Fruit fly (Drosophila melanogaster) whole organism, embryonic: ENCODE data around the gene CG7173.

ENCODE experiments used
- Atf3 ChIP-seq: fragments of 200-800 bp; sonication (Bioruptor generic); optimal IDR thresholded peaks from 3 replicates; lab custom pipeline; 2016; ENCODE audit warnings: missing biosample characterization, missing genetic modification characterization
- Awh ChIP-seq: fragments of 200-800 bp; sonication (Bioruptor generic); IDR thresholded peaks from 2 replicates; pipeline ENCODE4, ENCODE4 v1.3.6; 2022; ENCODE audit warnings: missing biosample characterization, missing genetic modification characterization
- CG10147 ChIP-seq: fragments of 200-800 bp; sonication (Bioruptor generic); optimal IDR thresholded peaks from 2 replicates; lab custom pipeline; 2019; ENCODE audit warnings: missing biosample characterization, mild to moderate bottlenecking, missing genetic modification characterization, moderate library complexity
- CG10959 ChIP-seq: fragments of 200-800 bp; sonication (Bioruptor generic); IDR thresholded peaks from 2 replicates; pipeline ENCODE4 v1.3.6; 2022; ENCODE audit warnings: missing biosample characterization, missing genetic modification characterization
- CG11093 ChIP-seq: fragments of 200-800 bp; sonication (Bioruptor generic); IDR thresholded peaks from 3 replicates; pipeline ENCODE4 v1.3.6; 2022; ENCODE audit warnings: missing biosample characterization, missing genetic modification characterization
- CG11560 ChIP-seq: fragments of 200-800 bp; sonication (Bioruptor generic); IDR thresholded peaks from 3 replicates; pipeline ENCODE4 v1.3.6; 2022; ENCODE audit warnings: missing biosample characterization, missing genetic modification characterization
- CG12155 ChIP-seq: fragments of 200-800 bp; sonication (Bioruptor generic); optimal IDR thresholded peaks from 3 replicates; lab custom pipeline; 2016; ENCODE audit warnings: missing biosample characterization, missing genetic modification characterization
- CG12744 ChIP-seq: fragments of 200-800 bp; sonication (Bioruptor generic); optimal IDR thresholded peaks from 2 replicates; lab custom pipeline; 2016; ENCODE audit warnings: missing biosample characterization, missing genetic modification characterization
- CG13296 ChIP-seq: fragments of 200-800 bp; sonication (Bioruptor generic); optimal IDR thresholded peaks from 3 replicates; lab custom pipeline; 2018; ENCODE audit warnings: missing biosample characterization, mild to moderate bottlenecking, missing genetic modification characterization
- CG13894 ChIP-seq: fragments of 200-800 bp; sonication (Bioruptor generic); optimal IDR thresholded peaks from 3 replicates; lab custom pipeline; 2018; ENCODE audit warnings: missing biosample characterization, mild to moderate bottlenecking, missing genetic modification characterization, moderate library complexity
- CG14965 ChIP-seq: fragments of 200-800 bp; sonication (Bioruptor generic); optimal IDR thresholded peaks from 2 replicates; lab custom pipeline; 2016; ENCODE audit warnings: missing biosample characterization, missing genetic modification characterization, borderline replicate concordance
- CG15073 ChIP-seq: fragments of 200-800 bp; sonication (Bioruptor generic); optimal IDR thresholded peaks from 2 replicates; lab custom pipeline; 2016; ENCODE audit warnings: missing biosample characterization, missing genetic modification characterization
- CG15479 ChIP-seq: fragments of 200-800 bp; sonication (Bioruptor generic); optimal IDR thresholded peaks from 3 replicates; lab custom pipeline; 2019; ENCODE audit warnings: missing biosample characterization, mild to moderate bottlenecking, missing genetic modification characterization, moderate library complexity
- CG16813 ChIP-seq: fragments of 200-800 bp; sonication (Bioruptor generic); IDR thresholded peaks from 3 replicates; pipeline ENCODE4 v1.3.6; 2022; ENCODE audit warnings: missing biosample characterization, missing genetic modification characterization; ENCODE audit not compliant: partially characterized antibody
- CG17612 ChIP-seq: fragments of 200-800 bp; sonication (Bioruptor generic); IDR thresholded peaks from 2 replicates; pipeline ENCODE4 v1.3.6; 2022; ENCODE audit warnings: missing biosample characterization, missing genetic modification characterization
- CG30431 ChIP-seq: fragments of 200-800 bp; sonication (Bioruptor generic); optimal IDR thresholded peaks from 2 replicates; lab custom pipeline; 2017; ENCODE audit warnings: missing biosample characterization, missing genetic modification characterization
- CG34422 ChIP-seq: fragments of 200-800 bp; sonication (Bioruptor generic); IDR thresholded peaks from 3 replicates; pipeline ENCODE4 v1.3.6; 2022; ENCODE audit warnings: missing biosample characterization, missing genetic modification characterization
- CG4820 ChIP-seq: fragments of 200-800 bp; sonication (Bioruptor generic); optimal IDR thresholded peaks from 3 replicates; lab custom pipeline; 2016; ENCODE audit warnings: missing biosample characterization, missing genetic modification characterization
- CG7928 ChIP-seq: fragments of 200-800 bp; sonication (Bioruptor generic); optimal IDR thresholded peaks from 2 replicates; lab custom pipeline; 2017; ENCODE audit warnings: missing biosample characterization, mild to moderate bottlenecking, missing genetic modification characterization
- CG7987 ChIP-seq: fragments of 200-800 bp; sonication (Bioruptor generic); optimal IDR thresholded peaks from 2 replicates; lab custom pipeline; 2018; ENCODE audit warnings: missing biosample characterization, mild to moderate bottlenecking, missing genetic modification characterization, moderate library complexity
- CG8281 ChIP-seq: fragments of 200-800 bp; sonication (Bioruptor generic); optimal IDR thresholded peaks from 2 replicates; lab custom pipeline; 2018; ENCODE audit warnings: missing biosample characterization, mild to moderate bottlenecking, missing genetic modification characterization, moderate library complexity
- CG9817 ChIP-seq: fragments of 200-800 bp; sonication (Bioruptor generic); optimal IDR thresholded peaks from 2 replicates; lab custom pipeline; 2018; ENCODE audit warnings: missing biosample characterization, mild to moderate bottlenecking, missing genetic modification characterization, moderate library complexity
- CG9932 ChIP-seq: fragments of 200-800 bp; sonication (Bioruptor generic); IDR thresholded peaks from 2 replicates; pipeline ENCODE4 v1.3.6; 2022; ENCODE audit warnings: missing biosample characterization, missing genetic modification characterization
- Doc2 ChIP-seq: fragments of 200-800 bp; sonication (Bioruptor generic); IDR thresholded peaks from 2 replicates; pipeline ENCODE4 v1.3.6; 2022; ENCODE audit warnings: missing biosample characterization, missing genetic modification characterization
- ERR ChIP-seq: fragments of 200-800 bp; sonication (Bioruptor generic); optimal IDR thresholded peaks from 2 replicates; lab custom pipeline; 2016; ENCODE audit warnings: missing biosample characterization, missing genetic modification characterization
- HmgD ChIP-seq: fragments of 200-800 bp; sonication (Bioruptor generic); optimal IDR thresholded peaks from 3 replicates; lab custom pipeline; 2016; ENCODE audit warnings: missing biosample characterization, missing genetic modification characterization
- Hr3 ChIP-seq: fragments of 200-800 bp; sonication (Bioruptor generic); optimal IDR thresholded peaks from 3 replicates; lab custom pipeline; 2016; ENCODE audit warnings: missing biosample characterization, missing genetic modification characterization
- Jarid2 ChIP-seq: fragments of 200-800 bp; sonication (Bioruptor generic); optimal IDR thresholded peaks from 3 replicates; lab custom pipeline; 2017; ENCODE audit warnings: mild to moderate bottlenecking, missing biosample characterization, missing genetic modification reagents, missing genetic modification characterization
- Nf-YB ChIP-seq: fragments of 200-800 bp; sonication (Bioruptor generic); optimal IDR thresholded peaks from 3 replicates; lab custom pipeline; 2019; ENCODE audit warnings: missing biosample characterization, mild to moderate bottlenecking, missing genetic modification characterization, moderate library complexity
- Opbp ChIP-seq: fragments of 200-800 bp; sonication (Bioruptor generic); IDR thresholded peaks from 3 replicates; pipeline ENCODE4 v1.3.6; 2022; ENCODE audit warnings: missing biosample characterization, missing genetic modification characterization; ENCODE audit not compliant: partially characterized antibody
- Rx ChIP-seq: fragments of 200-800 bp; sonication (Bioruptor generic); IDR thresholded peaks from 2 replicates; pipeline ENCODE4 v1.3.6; 2022; ENCODE audit warnings: missing biosample characterization, missing genetic modification characterization
- Six4 ChIP-seq: fragments of 200-800 bp; sonication (Bioruptor generic); optimal IDR thresholded peaks from 2 replicates; lab custom pipeline; 2016; ENCODE audit warnings: missing biosample characterization, missing genetic modification characterization
- ab ChIP-seq: fragments of 200-800 bp; sonication (Bioruptor generic); optimal IDR thresholded peaks from 2 replicates; lab custom pipeline; 2016; ENCODE audit warnings: missing biosample characterization, missing genetic modification characterization
- aop ChIP-seq: fragments of 200-800 bp; sonication (Bioruptor generic); IDR thresholded peaks from 2 replicates; pipeline ENCODE4 v1.3.6; 2022; ENCODE audit warnings: missing biosample characterization, missing genetic modification characterization
- az2 ChIP-seq: fragments of 200-800 bp; sonication (Bioruptor generic); optimal IDR thresholded peaks from 3 replicates; lab custom pipeline; 2016; ENCODE audit warnings: missing biosample characterization, missing genetic modification characterization
- bowl ChIP-seq: fragments of 200-800 bp; sonication (Bioruptor generic); IDR thresholded peaks from 2 replicates; pipeline ENCODE4 v1.3.6; 2022; ENCODE audit warnings: missing biosample characterization, missing genetic modification characterization
- chinmo ChIP-seq: fragments of 200-800 bp; sonication (Bioruptor generic); IDR thresholded peaks from 4 replicates; pipeline ENCODE4 v1.3.6; 2022; ENCODE audit warnings: missing biosample characterization, missing genetic modification characterization; ENCODE audit not compliant: partially characterized antibody
- crc ChIP-seq: fragments of 200-800 bp; sonication (Bioruptor generic); optimal IDR thresholded peaks from 2 replicates; lab custom pipeline; 2016; ENCODE audit warnings: missing biosample characterization, missing genetic modification characterization
- fd102C ChIP-seq: fragments of 200-800 bp; sonication (Bioruptor generic); optimal IDR thresholded peaks from 2 replicates; lab custom pipeline; 2018; ENCODE audit warnings: missing biosample characterization, mild to moderate bottlenecking, missing genetic modification characterization, moderate library complexity
- gfzf ChIP-seq: fragments of 200-800 bp; sonication (Bioruptor generic); optimal IDR thresholded peaks from 2 replicates; lab custom pipeline; 2016; ENCODE audit warnings: missing biosample characterization, mild to moderate bottlenecking, missing genetic modification characterization, moderate library complexity
- grau ChIP-seq: fragments of 200-800 bp; optimal IDR thresholded peaks from 3 replicates; lab custom pipeline; 2019; ENCODE audit warnings: missing biosample characterization, mild to moderate bottlenecking, missing genetic modification characterization, moderate library complexity
- grn ChIP-seq: fragments of 200-800 bp; sonication (Bioruptor generic); optimal IDR thresholded peaks from 3 replicates; lab custom pipeline; 2017; ENCODE audit warnings: missing biosample characterization, missing genetic modification characterization
- otp ChIP-seq: fragments of 200-800 bp; sonication (Bioruptor generic); IDR thresholded peaks from 3 replicates; pipeline ENCODE4, ENCODE4 v1.3.6; 2022; ENCODE audit warnings: missing biosample characterization, missing genetic modification characterization
- ranshi ChIP-seq: fragments of 200-800 bp; sonication (Bioruptor generic); IDR thresholded peaks from 2 replicates; pipeline ENCODE4 v1.3.6; 2022; ENCODE audit warnings: missing biosample characterization, missing genetic modification characterization
- slou ChIP-seq: fragments of 200-800 bp; sonication (Bioruptor generic); optimal IDR thresholded peaks from 3 replicates; lab custom pipeline; 2016; ENCODE audit warnings: missing biosample characterization, missing genetic modification characterization
- sna ChIP-seq: fragments of 200-800 bp; sonication (Bioruptor generic); IDR thresholded peaks from 2 replicates; pipeline ENCODE4 v1.3.6; 2022; ENCODE audit warnings: missing biosample characterization, missing genetic modification characterization; ENCODE audit not compliant: partially characterized antibody
- sr ChIP-seq: fragments of 200-800 bp; sonication (Bioruptor generic); IDR thresholded peaks from 3 replicates; pipeline ENCODE4 v1.3.6; 2022; ENCODE audit warnings: missing biosample characterization, missing genetic modification characterization
- vnd ChIP-seq: fragments of 200-800 bp; sonication (Bioruptor generic); IDR thresholded peaks from 3 replicates; pipeline ENCODE4 v1.3.6; 2022; ENCODE audit warnings: missing biosample characterization, missing genetic modification characterization; ENCODE audit not compliant: partially characterized antibody

Gene CG7173

dm6 chr3L:21539245-21540196 lies 18.5 kb downstream of the CG7173 start, which contains the start of the genes COX8 and VhaM9.7-b (continued):
- no peak for TF ChIP-seq Nf-YB (GFP tag; lab: Kevin White, UChicago)
- peak; percentile 37; the same call in 1 of the 2 replicates for TF ChIP-seq Rx (GFP tag; lab: Robert Waterston, UW)
- 0 out of 4 replicates have a peak, but pooled peaks have one; percentile 63 for TF ChIP-seq chinmo
- TF ChIP-seq vnd = peak; percentile 65; the same call in 1 of the 3 replicates
- TF ChIP-seq CG10959 (GFP tag; lab: Robert Waterston, UW) = no peak; the same call in 1 of the 2 replicates
- TF ChIP-seq CG4820 (GFP tag; lab: Kevin White, UChicago) = peak; percentile 68
- no peak for TF ChIP-seq CG15073 (GFP tag; lab: Kevin White, UChicago)
- TF ChIP-seq sr = no peak
- peak; percentile 73 for TF ChIP-seq ranshi (GFP tag; lab: Robert Waterston, UW)
- no peak for TF ChIP-seq CG14965 (GFP tag; lab: Kevin White, UChicago)
- no peak for TF ChIP-seq CG12744 (GFP tag; lab: Kevin White, UChicago)
- TF ChIP-seq aop (GFP tag; lab: Robert Waterston, UW) = peak; percentile 11; the same call in 1 of the 2 replicates
- TF ChIP-seq CG13296 = peak; percentile 23
- peak; percentile 54 for TF ChIP-seq Six4 (GFP tag; lab: Kevin White, UChicago)
- TF ChIP-seq CG11560 (tag; lab: Robert Waterston, UW) = no peak
- peak; percentile 80 for TF ChIP-seq CG16813 (GFP tag; lab: Robert Waterston, UW)
- peak; percentile 25 for TF ChIP-seq CG7928 (GFP tag; lab: Kevin White, UChicago)
- no peak for TF ChIP-seq CG30431
- TF ChIP-seq CG10147 (GFP tag; lab: Kevin White, UChicago) = no peak
- no peak; the same call in 1 of the 2 replicates for TF ChIP-seq sna (GFP tag; lab: Robert Waterston, UW)
- TF ChIP-seq slou = peak; percentile 57
- TF ChIP-seq Doc2 (GFP tag; lab: Robert Waterston, UW) = no peak
- no peak for TF ChIP-seq bowl
- peak; percentile 66 for TF ChIP-seq CG34422 (GFP tag; lab: Robert Waterston, UW)
- TF ChIP-seq az2 (GFP tag; lab: Kevin White, UChicago) = peak; percentile 57
- TF ChIP-seq CG15479 (GFP tag; lab: Kevin White, UChicago) = no peak
- TF ChIP-seq CG11093 (GFP tag; lab: Robert Waterston, UW) = no peak
- TF ChIP-seq CG9932 (GFP tag; lab: Robert Waterston, UW) = peak; percentile 88
- TF ChIP-seq CG17612 = no peak
- no peak for TF ChIP-seq Awh
- TF ChIP-seq fd102C = no peak
- no peak for TF ChIP-seq Atf3 (GFP tag; lab: Kevin White, UChicago)

dm6 chr3L:21538893-21539244 lies 19.2 kb downstream of the CG7173 start:
- no peak for TF ChIP-seq CG17612
- no peak for TF ChIP-seq CG12155 (GFP tag; lab: Kevin White, UChicago)
- no peak for TF ChIP-seq ab (GFP tag; lab: Kevin White, UChicago)
- TF ChIP-seq CG8281 (tag; lab: Kevin White, UChicago) = peak; percentile 90

- TF ChIP-seq otp (GFP tag; lab: Robert Waterston, UW) (no peak), CG34422 (GFP tag; lab: Robert Waterston, UW) (peak; percentile 61; the same call in 1 of the 3 replicates), slou (no peak), CG9817 (no peak), Opbp (GFP tag; lab: Robert Waterston, UW) (peak; percentile 98), Hr3 (no peak), grau (tag; lab: Kevin White, UChicago) (no peak), CG7987 (peak; percentile 2), ERR (GFP tag; lab: Kevin White, UChicago) (no peak), CG13894 (tag; lab: Kevin White, UChicago) (peak; percentile 78), grn (GFP tag; lab: Kevin White, UChicago) (no peak), gfzf (GFP tag; lab: Kevin White, UChicago) (peak; percentile 71), crc (GFP tag; lab: Kevin White, UChicago) (no peak), Jarid2 (no peak), HmgD (GFP tag; lab: Kevin White, UChicago) (peak; percentile 46)
Measured at dm6 chr3L:21536857-21537256, 21.2 kb downstream of the CG7173 start, which contains the start of gene Rpn10. Gene Rpn10, plus strand, starts transcription at chr3L:21537000.
